Fruit fly (Drosophila melanogaster): Measurements from ENCODE around the gene CG32121.

- no peak for TF ChIP-seq Sin3A (optimal IDR thresholded peaks at IDR 0.05)
- no peak for TF ChIP-seq h (optimal IDR thresholded peaks at IDR 0.05)
Measured at dm6 chr3L:13440370-13440960, 18.3 kb upstream of the CG32121 start, which contains the start of the genes CG10140 and CG14109.
